Worm (Caenorhabditis elegans): ENCODE data around the gene rps-29.

Gene rps-29

ce11 chrIII:782503-782902 is 11.6 kb upstream of the rps-29 start:
- TF ChIP-seq nhr-28 (tag; optimal IDR thresholded peaks at IDR 0.05) (no peak), ceh-28 (tag; optimal IDR thresholded peaks at IDR 0.05) (no peak), skn-1 (tag; optimal IDR thresholded peaks at IDR 0.05) (no peak), ceh-9 (tag; optimal IDR thresholded peaks at IDR 0.05) (no peak)

ce11 chrIII:783254-783753 is 10.8 kb upstream of the rps-29 start, which contains the start of the genes dagl-2 and ppm-1.G:
Gene dagl-2, minus strand, starts transcription at chrIII:783305.
Gene ppm-1.G, plus strand, starts transcription at chrIII:783703.
- no peak for TF ChIP-seq ceh-82 (tag; optimal IDR thresholded peaks at IDR 0.05)
- TF ChIP-seq nhr-77 (tag; optimal IDR thresholded peaks at IDR 0.05): no peak
- peak; percentile 83 for TF ChIP-seq egl-5 (tag; optimal IDR thresholded peaks at IDR 0.05)
- TF ChIP-seq skn-1 (tag; optimal IDR thresholded peaks at IDR 0.05): peak; percentile 24
- peak; percentile 14 for TF ChIP-seq jun-1 (tag; optimal IDR thresholded peaks at IDR 0.05)
- peak; percentile 32 for TF ChIP-seq pqm-1 (tag; optimal IDR thresholded peaks at IDR 0.05)
- TF ChIP-seq snpc-4 (tag; optimal IDR thresholded peaks at IDR 0.05): peak; percentile 70
- TF ChIP-seq egl-27 (tag; optimal IDR thresholded peaks at IDR 0.05): no peak
- peak; percentile 94 for TF ChIP-seq lin-15B (tag; optimal IDR thresholded peaks at IDR 0.05)
- TF ChIP-seq lin-39 (tag; optimal IDR thresholded peaks at IDR 0.05): peak; percentile 32
- peak; percentile 22 for TF ChIP-seq ceh-28 (tag; optimal IDR thresholded peaks at IDR 0.05)
- peak; percentile 25 for TF ChIP-seq elt-2 (tag; optimal IDR thresholded peaks at IDR 0.05)
- TF ChIP-seq fos-1 (tag; optimal IDR thresholded peaks at IDR 0.05): no peak
- no peak for TF ChIP-seq ztf-11 (tag; optimal IDR thresholded peaks at IDR 0.05)
- no peak for TF ChIP-seq nhr-11 (tag; optimal IDR thresholded peaks at IDR 0.05)
- TF ChIP-seq nhr-25 (tag; optimal IDR thresholded peaks at IDR 0.05): no peak
- TF ChIP-seq ztf-4 (tag; optimal IDR thresholded peaks at IDR 0.05): no peak
- TF ChIP-seq daf-12 (tag; optimal IDR thresholded peaks at IDR 0.05): no peak
- no peak for TF ChIP-seq fkh-2 (tag; optimal IDR thresholded peaks at IDR 0.05)
- TF ChIP-seq eor-1 (tag; optimal IDR thresholded peaks at IDR 0.05): peak in 1 of 2 experiments; percentile 2
- TF ChIP-seq hmg-11 (tag; optimal IDR thresholded peaks at IDR 0.05): peak; percentile 48
- TF ChIP-seq mdl-1 (tag; optimal IDR thresholded peaks at IDR 0.05): no peak
- peak; percentile 83 for TF ChIP-seq nfya-1 (tag; optimal IDR thresholded peaks at IDR 0.05; ENCODE audit: insufficient read depth)
- no peak for TF ChIP-seq aly-2 (tag; optimal IDR thresholded peaks at IDR 0.05)
- no peak for TF ChIP-seq nhr-76 (tag; optimal IDR thresholded peaks at IDR 0.05)
- peak; percentile 44 for TF ChIP-seq nhr-43 (tag; optimal IDR thresholded peaks at IDR 0.05; ENCODE audit: poor library complexity, severe bottlenecking)
- TF ChIP-seq pha-4 (tag; optimal IDR thresholded peaks at IDR 0.05): peak; percentile 83
- no peak for TF ChIP-seq nhr-12 (tag; optimal IDR thresholded peaks at IDR 0.05)
- peak; percentile 68 for TF ChIP-seq nhr-23 (tag; optimal IDR thresholded peaks at IDR 0.05)
- no peak for TF ChIP-seq ZK546.5 (tag; optimal IDR thresholded peaks at IDR 0.05)

ce11 chrIII:789604-790003 is 4.5 kb upstream of the rps-29 start:
- TF ChIP-seq elt-1 (tag; optimal IDR thresholded peaks at IDR 0.05) (no peak), mdl-1 (tag; optimal IDR thresholded peaks at IDR 0.05) (no peak), elt-3 (tag; optimal IDR thresholded peaks at IDR 0.05) (no peak), unc-39 (tag; optimal IDR thresholded peaks at IDR 0.05) (no peak), nhr-43 (tag; optimal IDR thresholded peaks at IDR 0.05; ENCODE audit: poor library complexity, severe bottlenecking) (no peak), sea-2 (GFP tag; optimal IDR thresholded peaks at IDR 0.05) (no peak), zag-1 (tag; optimal IDR thresholded peaks at IDR 0.05) (no peak), nhr-28 (tag; optimal IDR thresholded peaks at IDR 0.05) (no peak), ztf-4 (tag; optimal IDR thresholded peaks at IDR 0.05) (no peak), fkh-2 (tag; optimal IDR thresholded peaks at IDR 0.05) (no peak), aly-2 (tag; optimal IDR thresholded peaks at IDR 0.05) (no peak), lsy-12 (tag; optimal IDR thresholded peaks at IDR 0.05) (no peak), fkh-10 (GFP tag; optimal IDR thresholded peaks at IDR 0.05) (no peak), R02D3.7 (tag; optimal IDR thresholded peaks at IDR 0.05) (no peak), mml-1 (tag; optimal IDR thresholded peaks at IDR 0.05) (no peak)
